Worm (Caenorhabditis elegans) whole organism, L1 larva: Measurements from ENCODE around the gene sms-1.
A peak's percentile ranks its signal among the peaks of the same experiment; 100 is the strongest.

Experiments used
- C04F5.9 ChIP-seq: sonication (generic microtip); optimal IDR thresholded peaks from 2 replicates; lab custom pipeline; 2016; ENCODE audit warnings: missing genetic modification characterization, missing compliant biosample characterization
- C16A3.4 ChIP-seq: fragments of 150-350 bp; optimal IDR thresholded peaks from 2 replicates; lab custom pipeline; 2014; ENCODE audit warnings: missing biosample characterization, missing genetic modification characterization
- C34B4.2 ChIP-seq: sonication (generic microtip); optimal IDR thresholded peaks from 2 replicates; lab custom pipeline; 2017; ENCODE audit warnings: mild to moderate bottlenecking, missing genetic modification characterization, missing compliant biosample characterization
- F16B12.6 ChIP-seq: fragments of 150-350 bp; optimal IDR thresholded peaks from 2 replicates; lab custom pipeline; 2014; ENCODE audit warnings: missing biosample characterization, missing genetic modification characterization
- Y116A8C.19 ChIP-seq: sonication (generic microtip); optimal IDR thresholded peaks from 2 replicates; lab custom pipeline; 2016; ENCODE audit warnings: missing compliant biosample characterization, missing genetic modification characterization, borderline replicate concordance
- alr-1 ChIP-seq: fragments of 200-800 bp; sonication (Bioruptor generic); optimal IDR thresholded peaks from 2 replicates; lab custom pipeline; 2018; ENCODE audit warnings: borderline replicate concordance, mild to moderate bottlenecking, missing genetic modification characterization, missing compliant biosample characterization
- aly-2 ChIP-seq: fragments of 150-350 bp; optimal IDR thresholded peaks from 2 replicates; lab custom pipeline; 2014; ENCODE audit warnings: missing biosample characterization, missing genetic modification characterization
- ama-1 ChIP-seq: fragments of 150-350 bp; optimal IDR thresholded peaks from 2 replicates; lab custom pipeline; 2014
- ceh-63 ChIP-seq: fragments of 200-800 bp; sonication (Bioruptor generic); optimal IDR thresholded peaks from 2 replicates; lab custom pipeline; 2018; ENCODE audit warnings: mild to moderate bottlenecking, missing genetic modification characterization, missing compliant biosample characterization
- ceh-8 ChIP-seq: fragments of 200-800 bp; sonication (Bioruptor generic); optimal IDR thresholded peaks from 2 replicates; lab custom pipeline; 2018; ENCODE audit warnings: mild to moderate bottlenecking, missing genetic modification characterization, moderate library complexity, missing compliant biosample characterization
- ceh-88 ChIP-seq: fragments of 200-800 bp; sonication (Bioruptor generic); IDR thresholded peaks from 2 replicates; pipeline ENCODE4 v1.3.6; 2022; ENCODE audit warnings: missing genetic modification characterization, missing compliant biosample characterization
- ces-1 ChIP-seq: fragments of 150-350 bp; optimal IDR thresholded peaks from 2 replicates; lab custom pipeline; 2014; ENCODE audit warnings: missing biosample characterization, missing genetic modification reagents, missing genetic modification characterization
- dpl-1 ChIP-seq, 3 experiments: fragments of 150-350 bp in 2 of 3; sonication (generic microtip) in 1 of 3; optimal IDR thresholded peaks; 2 replicates each; lab custom pipeline; 2014 to 2017; ENCODE audit warnings: missing biosample characterization in 3 of 3, missing genetic modification characterization in 3 of 3, missing genetic modification reagents in 3 of 3
- efl-1 ChIP-seq, 4 experiments: fragments of 150-350 bp; optimal IDR thresholded peaks in 3 of 4; peaks in 1 of 4; 1 replicate in 1 of 4; 2 replicates in 3 of 4; lab custom pipeline; 2014; ENCODE audit warnings: missing biosample characterization in 2 of 4, missing genetic modification characterization in 2 of 4, missing genetic modification reagents in 2 of 4
- efl-3 ChIP-seq: fragments of 200-800 bp; sonication (Bioruptor generic); optimal IDR thresholded peaks from 2 replicates; lab custom pipeline; 2018; ENCODE audit warnings: mild to moderate bottlenecking, missing genetic modification characterization, missing compliant biosample characterization
- egl-13 ChIP-seq: sonication (generic microtip); optimal IDR thresholded peaks from 2 replicates; lab custom pipeline; 2016; ENCODE audit warnings: missing genotype, missing genetic modification reagents, missing genetic modification characterization, missing compliant biosample characterization
- egl-27 ChIP-seq, 2 experiments: fragments of 150-350 bp in 1 of 2; sonication (generic microtip); optimal IDR thresholded peaks; 3 replicates each; lab custom pipeline; 2017 to 2018; ENCODE audit warnings: missing biosample characterization in 2 of 2, missing genetic modification characterization in 2 of 2, missing genetic modification reagents in 2 of 2
- elt-2 ChIP-seq: sonication (generic microtip); optimal IDR thresholded peaks from 2 replicates; lab custom pipeline; 2016; ENCODE audit warnings: missing genetic modification characterization, mild to moderate bottlenecking, inconsistent platforms, missing compliant biosample characterization, missing genetic modification reagents
- ets-5 ChIP-seq: fragments of 200-800 bp; sonication (Bioruptor generic); IDR thresholded peaks from 2 replicates; pipeline ENCODE4 v1.3.6; 2022; ENCODE audit warnings: missing genetic modification characterization, missing compliant biosample characterization
- fkh-10 ChIP-seq: sonication (generic microtip); optimal IDR thresholded peaks from 2 replicates; lab custom pipeline; 2017; ENCODE audit warnings: missing biosample characterization, missing genetic modification reagents, missing genetic modification characterization
- fkh-4 ChIP-seq: sonication (generic microtip); optimal IDR thresholded peaks from 2 replicates; lab custom pipeline; 2016; ENCODE audit warnings: missing compliant biosample characterization, missing genetic modification characterization, borderline replicate concordance
- fkh-8 ChIP-seq: sonication (generic microtip); optimal IDR thresholded peaks from 2 replicates; lab custom pipeline; 2016; ENCODE audit warnings: mild to moderate bottlenecking, missing genetic modification characterization, missing compliant biosample characterization
- jun-1 ChIP-seq: fragments of 150-350 bp; optimal IDR thresholded peaks from 2 replicates; lab custom pipeline; 2014; ENCODE audit warnings: missing biosample characterization, missing genetic modification reagents, missing genetic modification characterization
- lin-14 ChIP-seq: fragments of 200-800 bp; sonication (Bioruptor generic); optimal IDR thresholded peaks from 2 replicates; lab custom pipeline; 2018; ENCODE audit warnings: mild to moderate bottlenecking, missing genetic modification characterization, moderate library complexity, missing compliant biosample characterization
- lin-15B ChIP-seq: fragments of 150-350 bp; sonication (generic microtip); optimal IDR thresholded peaks from 3 replicates; lab custom pipeline; 2014; ENCODE audit warnings: missing biosample characterization, missing genetic modification characterization
- lir-3 ChIP-seq: sonication (generic microtip); optimal IDR thresholded peaks from 2 replicates; lab custom pipeline; 2016; ENCODE audit warnings: mild to moderate bottlenecking, missing genetic modification characterization, moderate library complexity, missing compliant biosample characterization; ENCODE audit not compliant: poor library complexity
- lsy-2 ChIP-seq, 2 experiments: fragments of 150-350 bp; optimal IDR thresholded peaks; 2 replicates each; lab custom pipeline; 2014; ENCODE audit warnings: missing biosample characterization in 2 of 2, missing genetic modification characterization in 2 of 2
- mdl-1 ChIP-seq, 2 experiments: fragments of 150-350 bp; optimal IDR thresholded peaks; 2 replicates each; lab custom pipeline; 2014 to 2017; ENCODE audit warnings: missing biosample characterization in 2 of 2, missing genetic modification characterization in 2 of 2, inconsistent platforms in 1 of 2
- nhr-11 ChIP-seq: fragments of 150-350 bp; optimal IDR thresholded peaks from 2 replicates; lab custom pipeline; 2014; ENCODE audit warnings: missing biosample characterization, missing genetic modification characterization
- nhr-12 ChIP-seq: sonication (generic microtip); optimal IDR thresholded peaks from 2 replicates; lab custom pipeline; 2017; ENCODE audit warnings: missing biosample characterization, missing genetic modification characterization
- nhr-19 ChIP-seq: fragments of 200-800 bp; sonication (Bioruptor generic); conservative IDR thresholded peaks from 2 replicates; pipeline ENCODE4 v1.3.6; 2022; ENCODE audit warnings: missing genetic modification characterization, missing compliant biosample characterization
- nhr-237 ChIP-seq: fragments of 150-350 bp; optimal IDR thresholded peaks from 2 replicates; lab custom pipeline; 2014; ENCODE audit warnings: missing biosample characterization, missing genetic modification characterization
- nhr-28 ChIP-seq: fragments of 150-350 bp; optimal IDR thresholded peaks from 2 replicates; lab custom pipeline; 2014; ENCODE audit warnings: missing biosample characterization, missing genetic modification characterization
- nhr-76 ChIP-seq: sonication (generic microtip); optimal IDR thresholded peaks from 2 replicates; lab custom pipeline; 2017; ENCODE audit warnings: missing biosample characterization, missing genetic modification characterization
- nhr-84 ChIP-seq: sonication (generic microtip); optimal IDR thresholded peaks from 2 replicates; lab custom pipeline; 2017; ENCODE audit warnings: missing biosample characterization, missing genetic modification characterization
- nhr-85 ChIP-seq: sonication (generic microtip); peaks from one replicate; lab custom pipeline; 2016; ENCODE audit warnings: missing genetic modification characterization, inconsistent platforms, missing compliant biosample characterization
- pag-3 ChIP-seq: sonication (generic microtip); optimal IDR thresholded peaks from 2 replicates; lab custom pipeline; 2017; ENCODE audit warnings: missing genetic modification characterization, mild to moderate bottlenecking, missing compliant biosample characterization, antibody characterized with exemption, borderline replicate concordance; ENCODE audit not compliant: insufficient read depth
- rnt-1 ChIP-seq: sonication (generic microtip); optimal IDR thresholded peaks from 2 replicates; lab custom pipeline; 2016; ENCODE audit warnings: mild to moderate bottlenecking, missing genetic modification characterization, moderate library complexity, missing compliant biosample characterization
- skn-1 ChIP-seq: fragments of 150-350 bp; optimal IDR thresholded peaks from 2 replicates; lab custom pipeline; 2014; ENCODE audit warnings: missing biosample characterization, missing genetic modification characterization
- snu-23 ChIP-seq: sonication (generic microtip); optimal IDR thresholded peaks from 2 replicates; lab custom pipeline; 2016; ENCODE audit warnings: missing genetic modification characterization, missing compliant biosample characterization
- sox-4 ChIP-seq: sonication (generic microtip); optimal IDR thresholded peaks from 2 replicates; lab custom pipeline; 2016; ENCODE audit warnings: missing genetic modification characterization, missing compliant biosample characterization
- sup-37 ChIP-seq: fragments of 200-800 bp; sonication (Bioruptor generic); optimal IDR thresholded peaks from 2 replicates; lab custom pipeline; 2018; ENCODE audit warnings: mild to moderate bottlenecking, missing genetic modification characterization, missing compliant biosample characterization
- tbx-2 ChIP-seq: sonication (generic microtip); optimal IDR thresholded peaks from 2 replicates; lab custom pipeline; 2016; ENCODE audit warnings: missing genetic modification characterization, missing compliant biosample characterization
- tlp-1 ChIP-seq: fragments of 150-350 bp; optimal IDR thresholded peaks from 2 replicates; lab custom pipeline; 2014; ENCODE audit warnings: missing biosample characterization, missing genetic modification characterization
- unc-130 ChIP-seq: fragments of 150-350 bp; optimal IDR thresholded peaks from 2 replicates; lab custom pipeline; 2017; ENCODE audit warnings: missing biosample characterization, missing genetic modification characterization, inconsistent platforms
- unc-86 ChIP-seq: sonication (generic microtip); optimal IDR thresholded peaks from 2 replicates; lab custom pipeline; 2016; ENCODE audit warnings: missing genetic modification characterization, missing compliant biosample characterization
- unc-98 ChIP-seq: fragments of 200-800 bp; sonication (Bioruptor generic); IDR thresholded peaks from 2 replicates; pipeline ENCODE4 v1.3.6; 2022; ENCODE audit warnings: missing genetic modification characterization, missing compliant biosample characterization
- zag-1 ChIP-seq: fragments of 150-350 bp; optimal IDR thresholded peaks from 2 replicates; lab custom pipeline; 2014; ENCODE audit warnings: missing biosample characterization, missing genetic modification characterization
- ztf-11 ChIP-seq, 2 experiments: sonication (generic microtip); optimal IDR thresholded peaks; 2 replicates each; lab custom pipeline; 2016 to 2017; ENCODE audit warnings: missing genetic modification characterization in 2 of 2, missing biosample characterization in 1 of 2, missing compliant biosample characterization in 1 of 2
- ztf-4 ChIP-seq: fragments of 150-350 bp; optimal IDR thresholded peaks from 2 replicates; lab custom pipeline; 2014; ENCODE audit warnings: missing biosample characterization, missing genetic modification characterization

Gene sms-1

DNA sequence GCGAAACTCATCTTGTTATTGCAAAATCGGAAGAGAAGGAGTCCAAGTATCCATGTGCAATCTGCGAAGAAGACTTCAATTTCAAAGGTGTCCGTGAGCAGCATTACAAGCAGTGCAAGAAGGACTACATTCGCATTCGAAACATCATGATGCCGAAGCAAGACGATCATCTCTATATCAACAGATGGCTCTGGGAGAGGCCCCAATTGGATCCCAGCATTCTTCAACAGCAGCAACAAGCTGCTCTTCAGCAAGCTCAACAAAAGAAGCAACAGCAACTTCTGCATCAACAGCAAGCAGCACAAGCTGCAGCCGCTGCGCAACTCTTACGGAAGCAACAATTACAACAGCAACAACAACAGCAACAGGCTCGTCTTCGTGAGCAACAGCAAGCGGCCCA lies 28.2 kb upstream of the sms-1 start:
- TF ChIP-seq ceh-8 (GFP tag; lab: Kevin White, UChicago) (no peak), unc-130 (tag; lab: Kevin White, UChicago) (no peak), aly-2 (tag; lab: Kevin White, UChicago) (no peak), nhr-85 (peak; percentile 50), ztf-11 (tag; optimal IDR thresholded peaks at IDR 0.05; lab: Kevin White, UChicago) (no peak), jun-1 (tag; lab: Kevin White, UChicago) (no peak), dpl-1 (GFP tag; optimal IDR thresholded peaks at IDR 0.05; lab: Kevin White, UChicago) (no peak)

DNA sequence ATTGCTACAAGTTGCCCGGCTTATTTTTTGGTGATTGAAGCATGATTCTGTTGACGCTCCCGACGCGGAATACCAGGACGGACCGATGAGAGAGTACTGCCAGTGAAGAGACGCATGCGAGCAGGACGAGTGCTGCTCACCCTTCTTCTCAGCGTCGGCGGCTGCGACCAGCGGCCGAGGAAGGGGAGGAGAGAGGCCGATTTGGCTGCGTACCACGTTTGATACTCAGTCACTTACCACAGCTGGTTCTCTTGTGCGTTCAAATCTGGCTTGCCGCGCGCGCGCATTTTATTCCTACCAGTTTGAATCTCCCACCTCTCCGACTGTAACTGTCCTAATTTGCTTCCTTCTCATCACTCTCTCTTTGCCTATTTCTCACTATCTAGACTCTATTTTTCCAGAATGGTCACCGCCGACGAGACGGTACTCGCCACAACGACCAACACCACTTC lies 26.3 kb upstream of the sms-1 start, which contains the start of gene mep-1:
Gene mep-1, plus strand, starts transcription at position 402 of the 452 bp plus-strand sequence.
- TF ChIP-seq efl-3 (GFP tag; lab: Kevin White, UChicago) (no peak), ztf-4 (tag; lab: Kevin White, UChicago) (no peak), ces-1 (no peak), egl-13 (tag; lab: Kevin White, UChicago) (peak; percentile 49), efl-1 (optimal IDR thresholded peaks at IDR 0.05; lab: Kevin White, UChicago) (peak; percentile 60 to 62), efl-1 (GFP tag; optimal IDR thresholded peaks at IDR 0.05 in 1 of 2; lab: Kevin White, UChicago) (peak; percentile 47 to 92), C04F5.9 (tag; lab: Kevin White, UChicago) (peak; percentile 11), skn-1 (tag; lab: Kevin White, UChicago) (peak; percentile 66), alr-1 (no peak), tbx-2 (tag; lab: Kevin White, UChicago) (peak; percentile 33), C16A3.4 (tag; lab: Kevin White, UChicago) (peak; percentile 42), ztf-11 (tag; optimal IDR thresholded peaks at IDR 0.05; lab: Kevin White, UChicago) (peak in 1 of 2 experiments; percentile 49), mdl-1 (tag; optimal IDR thresholded peaks at IDR 0.05; lab: Kevin White, UChicago) (peak in 1 of 2 experiments; percentile 32), nhr-85 (no peak), nhr-11 (tag; lab: Kevin White, UChicago) (no peak), F16B12.6 (tag; lab: Kevin White, UChicago) (peak; percentile 42), snu-23 (GFP tag; lab: Kevin White, UChicago) (peak; percentile 75), fkh-8 (tag; lab: Kevin White, UChicago) (peak; percentile 84), ceh-88 (GFP tag; lab: Robert Waterston, UW) (no peak), fkh-4 (tag; lab: Kevin White, UChicago) (peak; percentile 28), nhr-84 (tag; lab: Kevin White, UChicago) (no peak), nhr-12 (tag; lab: Kevin White, UChicago) (no peak), unc-86 (peak; percentile 52), ceh-63 (GFP tag; lab: Kevin White, UChicago) (no peak), egl-27 (tag; optimal IDR thresholded peaks at IDR 0.05; lab: Kevin White, UChicago) (no peak), elt-2 (tag; lab: Kevin White, UChicago) (no peak), lir-3 (tag; lab: Kevin White, UChicago) (peak; percentile 95), ceh-8 (GFP tag; lab: Kevin White, UChicago) (no peak), nhr-19 (peak; percentile 61), rnt-1 (tag; lab: Kevin White, UChicago) (peak; percentile 87), Y116A8C.19 (no peak), nhr-237 (tag; lab: Kevin White, UChicago) (no peak), unc-98 (no peak), lin-15B (tag; lab: Kevin White, UChicago) (peak; percentile 67), ets-5 (no peak), sup-37 (no peak), lsy-2 (tag; optimal IDR thresholded peaks at IDR 0.05; lab: Kevin White, UChicago) (peak; percentile 59 to 74), aly-2 (tag; lab: Kevin White, UChicago) (peak; percentile 8), fkh-10 (GFP tag; lab: Kevin White, UChicago) (no peak), unc-130 (tag; lab: Kevin White, UChicago) (peak; percentile 3), tlp-1 (tag; lab: Kevin White, UChicago) (no peak), C34B4.2 (tag; lab: Kevin White, UChicago) (no peak), zag-1 (no peak), nhr-28 (tag; lab: Kevin White, UChicago) (no peak), ama-1 (peak; percentile 20), nhr-76 (tag; lab: Kevin White, UChicago) (no peak), pag-3 (no peak), sox-4 (tag; lab: Kevin White, UChicago) (no peak), lin-14 (peak; percentile 91)
